Worm (Caenorhabditis elegans): ENCODE data around the gene rol-6.

ce11 chrII:8776504-8776903, 43.7 kb downstream of the rol-6 start:
- TF ChIP-seq ces-1 (GFP tag; optimal IDR thresholded peaks at IDR 0.05) (no peak), lsy-2 (tag; optimal IDR thresholded peaks at IDR 0.05) (no peak), mab-5 (tag; optimal IDR thresholded peaks at IDR 0.05) (no peak), unc-120 (tag; optimal IDR thresholded peaks at IDR 0.05; ENCODE audit: poor library complexity, severe bottlenecking) (no peak), nhr-76 (tag; optimal IDR thresholded peaks at IDR 0.05) (no peak), unc-62 (GFP tag; optimal IDR thresholded peaks at IDR 0.05) (no peak), M03D4.4 (tag; optimal IDR thresholded peaks at IDR 0.05) (no peak), ceh-43 (GFP tag; optimal IDR thresholded peaks at IDR 0.05) (no peak), lin-13 (tag; optimal IDR thresholded peaks at IDR 0.05) (no peak)
